Worm (Caenorhabditis elegans) whole organism, early embryonic: Measurements from ENCODE around the gene F14H3.6.

Experiments
- B0310.2 ChIP-seq: sonication (generic microtip); optimal IDR thresholded peaks from 2 replicates; lab custom pipeline; 2016; ENCODE audit warnings: mild to moderate bottlenecking, missing genetic modification characterization, missing compliant biosample characterization
- ama-1 ChIP-seq: fragments of 150-350 bp; optimal IDR thresholded peaks from 2 replicates; lab custom pipeline; 2014
- ceh-13 ChIP-seq: fragments of 200-800 bp; sonication (Bioruptor generic); optimal IDR thresholded peaks from 2 replicates; lab custom pipeline; 2018; ENCODE audit warnings: mild to moderate bottlenecking, missing genetic modification characterization, missing compliant biosample characterization
- ceh-36 ChIP-seq: sonication (generic microtip); optimal IDR thresholded peaks from 2 replicates; lab custom pipeline; 2016; ENCODE audit warnings: missing genetic modification characterization, inconsistent platforms, missing compliant biosample characterization
- hmg-4 ChIP-seq: fragments of 200-800 bp; sonication (Bioruptor generic); optimal IDR thresholded peaks from 2 replicates; lab custom pipeline; 2018; ENCODE audit warnings: mild to moderate bottlenecking, missing genetic modification characterization, missing compliant biosample characterization
- hnd-1 ChIP-seq: sonication (generic microtip); optimal IDR thresholded peaks from 2 replicates; lab custom pipeline; 2016; ENCODE audit warnings: missing genetic modification characterization, missing compliant biosample characterization
- pes-1 ChIP-seq: fragments of 200-800 bp; sonication (Bioruptor generic); IDR thresholded peaks from 2 replicates; pipeline ENCODE4 v1.3.6; 2022; ENCODE audit warnings: missing genetic modification reagents, missing genetic modification characterization, missing compliant biosample characterization
- sea-1 ChIP-seq: fragments of 200-800 bp; sonication (Bioruptor generic); conservative IDR thresholded peaks from 2 replicates; pipeline ENCODE4 v1.3.6; 2022; ENCODE audit warnings: missing genetic modification characterization, missing compliant biosample characterization
- tbx-11 ChIP-seq: fragments of 200-800 bp; sonication (Bioruptor generic); IDR thresholded peaks from 2 replicates; pipeline ENCODE4 v1.3.6; 2022; ENCODE audit warnings: missing genetic modification characterization, missing compliant biosample characterization

DNA sequence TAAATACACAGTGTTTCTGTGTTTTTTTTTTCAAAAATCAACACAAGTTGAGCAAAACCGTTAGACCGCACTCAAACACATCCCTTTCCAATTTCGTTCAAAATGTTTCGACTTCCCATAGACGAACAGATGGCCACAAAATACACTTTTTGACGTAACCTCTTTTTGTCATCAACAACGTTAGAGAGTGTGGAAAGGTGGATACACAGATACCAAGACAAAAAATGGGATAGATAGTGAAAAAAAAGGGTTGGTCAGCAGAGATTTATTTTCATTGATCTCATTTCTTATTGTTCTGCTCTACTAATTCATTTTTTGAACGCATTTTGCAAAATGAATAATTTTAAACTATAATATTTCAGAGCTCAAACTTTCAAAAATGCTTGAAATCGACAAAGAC, 36.2 kb upstream of the F14H3.6 start:
- TF ChIP-seq ama-1 (lab: Kevin White, UChicago), result no peak
- no peak for TF ChIP-seq hnd-1
- no peak for TF ChIP-seq B0310.2 (tag; lab: Kevin White, UChicago)
- TF ChIP-seq pes-1, result no peak
- TF ChIP-seq hmg-4 (GFP tag; lab: Kevin White, UChicago), result no peak
- TF ChIP-seq sea-1, result no peak
- no peak for TF ChIP-seq ceh-13 (GFP tag; lab: Kevin White, UChicago)
- TF ChIP-seq tbx-11, result no peak
- TF ChIP-seq ceh-36 (tag; lab: Kevin White, UChicago), result no peak
